Worm (Caenorhabditis elegans) whole organism, mixed stage, embryonic: Measurements from ENCODE around the gene npr-32.

Experiments used
- blmp-1 ChIP-seq: fragments of 150-350 bp; optimal IDR thresholded peaks from 2 replicates; lab custom pipeline; 2014; ENCODE audit warnings: missing biosample characterization, missing genetic modification characterization
- ces-1 ChIP-seq: fragments of 150-350 bp; optimal IDR thresholded peaks from 2 replicates; lab custom pipeline; 2014; ENCODE audit warnings: missing biosample characterization, missing genetic modification reagents, missing genetic modification characterization
- cnd-1 ChIP-seq: fragments of 200-800 bp; sonication (Bioruptor generic); optimal IDR thresholded peaks from 2 replicates; lab custom pipeline; 2018; ENCODE audit warnings: mild to moderate bottlenecking, missing genetic modification characterization, missing compliant biosample characterization
- elt-3 ChIP-seq: fragments of 150-350 bp; optimal IDR thresholded peaks from 2 replicates; lab custom pipeline; 2014; ENCODE audit warnings: missing biosample characterization, missing genetic modification characterization
- lin-13 ChIP-seq: fragments of 150-350 bp; optimal IDR thresholded peaks from 2 replicates; lab custom pipeline; 2014; ENCODE audit warnings: missing biosample characterization, missing genetic modification characterization
- lsy-2 ChIP-seq: fragments of 150-350 bp; optimal IDR thresholded peaks from 2 replicates; lab custom pipeline; 2014; ENCODE audit warnings: missing biosample characterization, missing genetic modification characterization
- mls-2 ChIP-seq: sonication (generic microtip); optimal IDR thresholded peaks from 2 replicates; lab custom pipeline; 2016; ENCODE audit warnings: mild to moderate bottlenecking, missing genetic modification characterization, moderate library complexity, missing compliant biosample characterization
- nhr-12 ChIP-seq: fragments of 150-350 bp; optimal IDR thresholded peaks from 2 replicates; lab custom pipeline; 2014; ENCODE audit warnings: missing biosample characterization, missing genetic modification characterization
- nhr-28 ChIP-seq: fragments of 150-350 bp; optimal IDR thresholded peaks from 2 replicates; lab custom pipeline; 2014; ENCODE audit warnings: missing biosample characterization, missing genetic modification characterization
- nhr-76 ChIP-seq: sonication (generic microtip); optimal IDR thresholded peaks from 2 replicates; lab custom pipeline; 2017; ENCODE audit warnings: missing biosample characterization, missing genetic modification characterization
- pha-4 ChIP-seq: fragments of 150-350 bp; optimal IDR thresholded peaks from 2 replicates; lab custom pipeline; 2018; ENCODE audit warnings: missing biosample characterization, missing genetic modification reagents, missing genetic modification characterization
- snpc-4 ChIP-seq: fragments of 150-350 bp; optimal IDR thresholded peaks from 2 replicates; lab custom pipeline; 2014; ENCODE audit warnings: missing biosample characterization, missing genetic modification characterization
- unc-39 ChIP-seq: fragments of 150-350 bp; optimal IDR thresholded peaks from 2 replicates; lab custom pipeline; 2014; ENCODE audit warnings: missing biosample characterization, missing genetic modification characterization

- TF ChIP-seq lsy-2 (no peak), nhr-28 (tag; lab: Kevin White, UChicago) (no peak), lin-13 (tag; lab: Kevin White, UChicago) (no peak), blmp-1 (no peak), snpc-4 (tag; lab: Kevin White, UChicago) (no peak), nhr-76 (no peak), cnd-1 (tag; lab: Kevin White, UChicago) (no peak), pha-4 (tag; lab: Kevin White, UChicago) (no peak), ces-1 (GFP tag; lab: Kevin White, UChicago) (no peak), elt-3 (no peak), unc-39 (tag; lab: Kevin White, UChicago) (no peak), nhr-12 (no peak), mls-2 (no peak)
Observed at ce11 chrIV:17259310-17259709, 28.5 kb upstream of the npr-32 start, which contains the start of gene phyh-1.
